Worm (Caenorhabditis elegans) whole organism, L1 larva: ENCODE measurements around the gene srd-35.

ENCODE experiments used
- C04F5.9 ChIP-seq: sonication (generic microtip); optimal IDR thresholded peaks from 2 replicates; lab custom pipeline; 2016; ENCODE audit warnings: missing genetic modification characterization, missing compliant biosample characterization
- C16A3.4 ChIP-seq: fragments of 150-350 bp; optimal IDR thresholded peaks from 2 replicates; lab custom pipeline; 2014; ENCODE audit warnings: missing biosample characterization, missing genetic modification characterization
- C34B4.2 ChIP-seq: sonication (generic microtip); optimal IDR thresholded peaks from 2 replicates; lab custom pipeline; 2017; ENCODE audit warnings: mild to moderate bottlenecking, missing genetic modification characterization, missing compliant biosample characterization
- F16B12.6 ChIP-seq: fragments of 150-350 bp; optimal IDR thresholded peaks from 2 replicates; lab custom pipeline; 2014; ENCODE audit warnings: missing biosample characterization, missing genetic modification characterization
- aha-1 ChIP-seq: fragments of 150-350 bp; optimal IDR thresholded peaks from 2 replicates; lab custom pipeline; 2014; ENCODE audit warnings: missing biosample characterization, missing genetic modification characterization
- blmp-1 ChIP-seq: fragments of 150-350 bp; optimal IDR thresholded peaks from 2 replicates; lab custom pipeline; 2014; ENCODE audit warnings: missing biosample characterization, missing genetic modification characterization
- ceh-82 ChIP-seq, 3 experiments: fragments of 150-350 bp in 1 of 3; sonication (generic microtip) in 2 of 3; optimal IDR thresholded peaks; 2 replicates each; lab custom pipeline; 2014 to 2017; ENCODE audit warnings: missing biosample characterization in 3 of 3, missing genetic modification characterization in 3 of 3
- dpl-1 ChIP-seq, 3 experiments: fragments of 150-350 bp in 2 of 3; sonication (generic microtip) in 1 of 3; optimal IDR thresholded peaks; 2 replicates each; lab custom pipeline; 2014 to 2017; ENCODE audit warnings: missing biosample characterization in 3 of 3, missing genetic modification characterization in 3 of 3, missing genetic modification reagents in 3 of 3
- dsc-1 ChIP-seq: sonication (generic microtip); optimal IDR thresholded peaks from 2 replicates; lab custom pipeline; 2016; ENCODE audit warnings: mild to moderate bottlenecking, missing genetic modification characterization, missing compliant biosample characterization
- efl-1 ChIP-seq, 4 experiments: fragments of 150-350 bp; optimal IDR thresholded peaks in 3 of 4; peaks in 1 of 4; 1 replicate in 1 of 4; 2 replicates in 3 of 4; lab custom pipeline; 2014; ENCODE audit warnings: missing biosample characterization in 2 of 4, missing genetic modification characterization in 2 of 4, missing genetic modification reagents in 2 of 4
- efl-3 ChIP-seq: fragments of 200-800 bp; sonication (Bioruptor generic); optimal IDR thresholded peaks from 2 replicates; lab custom pipeline; 2018; ENCODE audit warnings: mild to moderate bottlenecking, missing genetic modification characterization, missing compliant biosample characterization
- egl-27 ChIP-seq, 2 experiments: fragments of 150-350 bp in 1 of 2; sonication (generic microtip); optimal IDR thresholded peaks; 3 replicates each; lab custom pipeline; 2017 to 2018; ENCODE audit warnings: missing biosample characterization in 2 of 2, missing genetic modification characterization in 2 of 2, missing genetic modification reagents in 2 of 2
- elt-2 ChIP-seq: sonication (generic microtip); optimal IDR thresholded peaks from 2 replicates; lab custom pipeline; 2016; ENCODE audit warnings: missing genetic modification characterization, mild to moderate bottlenecking, inconsistent platforms, missing compliant biosample characterization, missing genetic modification reagents
- ets-5 ChIP-seq: fragments of 200-800 bp; sonication (Bioruptor generic); IDR thresholded peaks from 2 replicates; pipeline ENCODE4 v1.3.6; 2022; ENCODE audit warnings: missing genetic modification characterization, missing compliant biosample characterization
- fkh-10 ChIP-seq: sonication (generic microtip); optimal IDR thresholded peaks from 2 replicates; lab custom pipeline; 2017; ENCODE audit warnings: missing biosample characterization, missing genetic modification reagents, missing genetic modification characterization
- fkh-8 ChIP-seq: sonication (generic microtip); optimal IDR thresholded peaks from 2 replicates; lab custom pipeline; 2016; ENCODE audit warnings: mild to moderate bottlenecking, missing genetic modification characterization, missing compliant biosample characterization
- hpl-2 ChIP-seq: fragments of 150-350 bp; optimal IDR thresholded peaks from 2 replicates; lab custom pipeline; 2014; ENCODE audit warnings: missing biosample characterization, missing genetic modification reagents, missing genetic modification characterization
- irx-1 ChIP-seq: sonication (generic microtip); optimal IDR thresholded peaks from 2 replicates; lab custom pipeline; 2016; ENCODE audit warnings: missing genetic modification characterization, missing compliant biosample characterization
- lin-13 ChIP-seq: fragments of 150-350 bp; optimal IDR thresholded peaks from 2 replicates; lab custom pipeline; 2014; ENCODE audit warnings: missing biosample characterization, missing genetic modification reagents, missing genetic modification characterization
- lin-14 ChIP-seq: fragments of 200-800 bp; sonication (Bioruptor generic); optimal IDR thresholded peaks from 2 replicates; lab custom pipeline; 2018; ENCODE audit warnings: mild to moderate bottlenecking, missing genetic modification characterization, moderate library complexity, missing compliant biosample characterization
- lin-15B ChIP-seq: fragments of 150-350 bp; sonication (generic microtip); optimal IDR thresholded peaks from 3 replicates; lab custom pipeline; 2014; ENCODE audit warnings: missing biosample characterization, missing genetic modification characterization
- lin-35 ChIP-seq, 2 experiments: fragments of 150-350 bp; optimal IDR thresholded peaks; 2 replicates each; lab custom pipeline; 2014; ENCODE audit warnings: missing biosample characterization in 2 of 2, missing genetic modification characterization in 2 of 2, missing genetic modification reagents in 2 of 2
- lin-39 ChIP-seq: fragments of 150-350 bp; optimal IDR thresholded peaks from 2 replicates; lab custom pipeline; 2014; ENCODE audit warnings: missing biosample characterization, missing genetic modification reagents, missing genetic modification characterization
- lsy-2 ChIP-seq, 2 experiments: fragments of 150-350 bp; optimal IDR thresholded peaks; 2 replicates each; lab custom pipeline; 2014; ENCODE audit warnings: missing biosample characterization in 2 of 2, missing genetic modification characterization in 2 of 2
- mab-9 ChIP-seq: fragments of 200-800 bp; sonication (Bioruptor generic); IDR thresholded peaks from 2 replicates; pipeline ENCODE4 v1.3.6; 2022; ENCODE audit warnings: missing genetic modification reagents, missing genetic modification characterization, missing compliant biosample characterization
- mef-2 ChIP-seq: fragments of 150-350 bp; optimal IDR thresholded peaks from 2 replicates; lab custom pipeline; 2014; ENCODE audit warnings: missing biosample characterization, missing genetic modification characterization
- mep-1 ChIP-seq: fragments of 150-350 bp; optimal IDR thresholded peaks from 2 replicates; lab custom pipeline; 2014; ENCODE audit warnings: missing biosample characterization, missing genetic modification characterization
- nhr-12 ChIP-seq: sonication (generic microtip); optimal IDR thresholded peaks from 2 replicates; lab custom pipeline; 2017; ENCODE audit warnings: missing biosample characterization, missing genetic modification characterization
- nhr-19 ChIP-seq: fragments of 200-800 bp; sonication (Bioruptor generic); conservative IDR thresholded peaks from 2 replicates; pipeline ENCODE4 v1.3.6; 2022; ENCODE audit warnings: missing genetic modification characterization, missing compliant biosample characterization
- nhr-237 ChIP-seq: fragments of 150-350 bp; optimal IDR thresholded peaks from 2 replicates; lab custom pipeline; 2014; ENCODE audit warnings: missing biosample characterization, missing genetic modification characterization
- nhr-47 ChIP-seq: sonication (generic microtip); optimal IDR thresholded peaks from 2 replicates; lab custom pipeline; 2016; ENCODE audit warnings: mild to moderate bottlenecking, missing genetic modification characterization, moderate library complexity, missing compliant biosample characterization
- nhr-71 ChIP-seq: sonication (generic microtip); optimal IDR thresholded peaks from 2 replicates; lab custom pipeline; 2016; ENCODE audit warnings: mild to moderate bottlenecking, missing genetic modification characterization, moderate library complexity, missing compliant biosample characterization
- nhr-76 ChIP-seq: sonication (generic microtip); optimal IDR thresholded peaks from 2 replicates; lab custom pipeline; 2017; ENCODE audit warnings: missing biosample characterization, missing genetic modification characterization
- nhr-77 ChIP-seq: fragments of 150-350 bp; optimal IDR thresholded peaks from 2 replicates; lab custom pipeline; 2014; ENCODE audit warnings: missing biosample characterization, missing genetic modification characterization
- nhr-84 ChIP-seq: sonication (generic microtip); optimal IDR thresholded peaks from 2 replicates; lab custom pipeline; 2017; ENCODE audit warnings: missing biosample characterization, missing genetic modification characterization
- nhr-85 ChIP-seq: sonication (generic microtip); peaks from one replicate; lab custom pipeline; 2016; ENCODE audit warnings: missing genetic modification characterization, inconsistent platforms, missing compliant biosample characterization
- nhr-90 ChIP-seq: sonication (generic microtip); optimal IDR thresholded peaks from 2 replicates; lab custom pipeline; 2016; ENCODE audit warnings: mild to moderate bottlenecking, missing genetic modification characterization, missing compliant biosample characterization; ENCODE audit not compliant: poor library complexity
- pqm-1 ChIP-seq: sonication (generic microtip); optimal IDR thresholded peaks from 3 replicates; lab custom pipeline; 2017; ENCODE audit warnings: missing biosample characterization, missing genetic modification characterization
- skn-1 ChIP-seq: fragments of 150-350 bp; optimal IDR thresholded peaks from 2 replicates; lab custom pipeline; 2014; ENCODE audit warnings: missing biosample characterization, missing genetic modification characterization
- snu-23 ChIP-seq: sonication (generic microtip); optimal IDR thresholded peaks from 2 replicates; lab custom pipeline; 2016; ENCODE audit warnings: missing genetic modification characterization, missing compliant biosample characterization
- sox-4 ChIP-seq: sonication (generic microtip); optimal IDR thresholded peaks from 2 replicates; lab custom pipeline; 2016; ENCODE audit warnings: missing genetic modification characterization, missing compliant biosample characterization
- sptf-1 ChIP-seq: fragments of 150-350 bp; optimal IDR thresholded peaks from 2 replicates; lab custom pipeline; 2014; ENCODE audit warnings: missing biosample characterization, missing genetic modification characterization
- tbx-2 ChIP-seq: sonication (generic microtip); optimal IDR thresholded peaks from 2 replicates; lab custom pipeline; 2016; ENCODE audit warnings: missing genetic modification characterization, missing compliant biosample characterization
- unc-30 ChIP-seq: sonication (generic microtip); optimal IDR thresholded peaks from 2 replicates; lab custom pipeline; 2017; ENCODE audit warnings: missing biosample characterization, missing genetic modification characterization
- xbp-1 ChIP-seq: sonication (generic microtip); optimal IDR thresholded peaks from 2 replicates; lab custom pipeline; 2016; ENCODE audit warnings: missing genetic modification characterization, missing compliant biosample characterization
- zag-1 ChIP-seq: fragments of 150-350 bp; optimal IDR thresholded peaks from 2 replicates; lab custom pipeline; 2014; ENCODE audit warnings: missing biosample characterization, missing genetic modification characterization
- zip-4 ChIP-seq: fragments of 200-800 bp; sonication (Bioruptor generic); optimal IDR thresholded peaks from 2 replicates; lab custom pipeline; 2018; ENCODE audit warnings: mild to moderate bottlenecking, missing genetic modification characterization, moderate library complexity, missing compliant biosample characterization
- ztf-4 ChIP-seq: fragments of 150-350 bp; optimal IDR thresholded peaks from 2 replicates; lab custom pipeline; 2014; ENCODE audit warnings: missing biosample characterization, missing genetic modification characterization

The srd-35 gene

ce11 chrV:12970575-12971160 is 6.5 kb downstream of the srd-35 start, which contains the start of gene pnn-1:
pnn-1 (plus strand) TSS chrV:12971110.
- TF ChIP-seq nhr-84 (tag; lab: Kevin White, UChicago) (no peak), tbx-2 (peak; percentile 12), lin-13 (GFP tag; lab: Kevin White, UChicago) (no peak), aha-1 (tag; lab: Kevin White, UChicago) (no peak), nhr-77 (no peak), F16B12.6 (tag; lab: Kevin White, UChicago) (peak; percentile 87), nhr-76 (tag; lab: Kevin White, UChicago) (no peak), nhr-19 (GFP tag; lab: Robert Waterston, UW) (no peak), fkh-10 (GFP tag; lab: Kevin White, UChicago) (no peak), lin-14 (GFP tag; lab: Kevin White, UChicago) (peak; percentile 37), unc-30 (no peak), mab-9 (no peak), pqm-1 (no peak), C16A3.4 (tag; lab: Kevin White, UChicago) (peak; percentile 44), fkh-8 (tag; lab: Kevin White, UChicago) (no peak), nhr-85 (tag; lab: Kevin White, UChicago) (no peak), nhr-90 (tag; lab: Kevin White, UChicago) (no peak), elt-2 (tag; lab: Kevin White, UChicago) (no peak), lin-15B (tag; lab: Kevin White, UChicago) (no peak), ztf-4 (tag; lab: Kevin White, UChicago) (no peak), xbp-1 (tag; lab: Kevin White, UChicago) (peak; percentile 31), efl-3 (GFP tag; lab: Kevin White, UChicago) (no peak), nhr-71 (peak; percentile 44), ceh-82 (tag; optimal IDR thresholded peaks at IDR 0.05; lab: Kevin White, UChicago) (no peak), sptf-1 (tag; lab: Kevin White, UChicago) (no peak), lsy-2 (tag; optimal IDR thresholded peaks at IDR 0.05; lab: Kevin White, UChicago) (peak; percentile 71 to 86), blmp-1 (tag; lab: Kevin White, UChicago) (peak; percentile 41), mep-1 (peak; percentile 58), sox-4 (tag; lab: Kevin White, UChicago) (no peak), lin-35 (GFP tag; optimal IDR thresholded peaks at IDR 0.05; lab: Kevin White, UChicago) (peak; percentile 28 to 63), hpl-2 (GFP tag; lab: Kevin White, UChicago) (no peak), egl-27 (tag; optimal IDR thresholded peaks at IDR 0.05; lab: Kevin White, UChicago) (no peak), ets-5 (GFP tag; lab: Robert Waterston, UW) (no peak), dpl-1 (GFP tag; optimal IDR thresholded peaks at IDR 0.05; lab: Kevin White, UChicago) (peak; percentile 29 to 69 (median 63)), zip-4 (GFP tag; lab: Kevin White, UChicago) (no peak), nhr-237 (tag; lab: Kevin White, UChicago) (no peak), nhr-47 (tag; lab: Kevin White, UChicago) (peak; percentile 37), efl-1 (optimal IDR thresholded peaks at IDR 0.05; lab: Kevin White, UChicago) (peak; percentile 40 to 58), efl-1 (GFP tag; optimal IDR thresholded peaks at IDR 0.05 in 1 of 2; lab: Kevin White, UChicago) (peak; percentile 49 to 95), zag-1 (tag; lab: Kevin White, UChicago) (no peak), nhr-12 (tag; lab: Kevin White, UChicago) (no peak), snu-23 (GFP tag; lab: Kevin White, UChicago) (peak; percentile 45), C04F5.9 (tag; lab: Kevin White, UChicago) (no peak), C34B4.2 (no peak), skn-1 (tag; lab: Kevin White, UChicago) (no peak), irx-1 (tag; lab: Kevin White, UChicago) (no peak), mef-2 (no peak), lin-39 (tag; lab: Kevin White, UChicago) (no peak), dsc-1 (no peak)
